Fruit fly (Drosophila melanogaster) whole organism, embryonic: ENCODE measurements around the gene Amacr.
A peak's percentile ranks its signal among the peaks of the same experiment; 100 is the strongest.

Experiments used
- Ada2b ChIP-seq: fragments of 200-800 bp; sonication (Bioruptor generic); IDR thresholded peaks from 2 replicates; pipeline ENCODE4 v1.3.6; 2022; ENCODE audit warnings: missing biosample characterization, missing genetic modification characterization
- B-H1 ChIP-seq: fragments of 200-800 bp; sonication (Bioruptor generic); IDR thresholded peaks from 3 replicates; pipeline ENCODE4 v1.3.6; 2022; ENCODE audit warnings: missing biosample characterization, missing genetic modification characterization
- CG1024 ChIP-seq: fragments of 200-800 bp; sonication (Bioruptor generic); IDR thresholded peaks from 2 replicates; pipeline ENCODE4 v1.3.6; 2022; ENCODE audit warnings: missing biosample characterization, missing genetic modification characterization
- CG10431 ChIP-seq: fragments of 200-800 bp; sonication (Bioruptor generic); optimal IDR thresholded peaks from 3 replicates; lab custom pipeline; 2018; ENCODE audit warnings: missing biosample characterization, mild to moderate bottlenecking, missing genetic modification characterization
- CG11560 ChIP-seq: fragments of 200-800 bp; sonication (Bioruptor generic); IDR thresholded peaks from 3 replicates; pipeline ENCODE4 v1.3.6; 2022; ENCODE audit warnings: missing biosample characterization, missing genetic modification characterization
- CG11723 ChIP-seq: fragments of 200-800 bp; sonication (Bioruptor generic); optimal IDR thresholded peaks from 2 replicates; lab custom pipeline; 2017; ENCODE audit warnings: missing biosample characterization, mild to moderate bottlenecking, missing genetic modification characterization
- CG12942 ChIP-seq: fragments of 200-800 bp; sonication (Bioruptor generic); optimal IDR thresholded peaks from 3 replicates; lab custom pipeline; 2016; ENCODE audit warnings: missing biosample characterization, missing genetic modification characterization
- CG14860 ChIP-seq: fragments of 200-800 bp; sonication (Bioruptor generic); IDR thresholded peaks from 3 replicates; pipeline ENCODE4 v1.3.6; 2022; ENCODE audit warnings: missing biosample characterization, missing genetic modification characterization; ENCODE audit not compliant: partially characterized antibody
- CG15696 ChIP-seq: fragments of 200-800 bp; sonication (Bioruptor generic); optimal IDR thresholded peaks from 2 replicates; lab custom pipeline; 2019; ENCODE audit warnings: missing biosample characterization, mild to moderate bottlenecking, missing genetic modification characterization, moderate library complexity
- CG18262 ChIP-seq: fragments of 200-800 bp; optimal IDR thresholded peaks from 3 replicates; lab custom pipeline; 2019; ENCODE audit warnings: missing biosample characterization, mild to moderate bottlenecking, missing genetic modification characterization, moderate library complexity
- CG2129 ChIP-seq: fragments of 200-800 bp; sonication (Bioruptor generic); IDR thresholded peaks from 2 replicates; pipeline ENCODE4 v1.3.6; 2022; ENCODE audit warnings: missing biosample characterization, missing genetic modification characterization; ENCODE audit not compliant: partially characterized antibody
- CG3163 ChIP-seq: fragments of 200-800 bp; sonication (Bioruptor generic); optimal IDR thresholded peaks from 3 replicates; lab custom pipeline; 2016; ENCODE audit warnings: missing biosample characterization, missing genetic modification characterization
- CG4854 ChIP-seq: fragments of 200-800 bp; sonication (Bioruptor generic); optimal IDR thresholded peaks from 2 replicates; lab custom pipeline; 2016; ENCODE audit warnings: missing biosample characterization, missing genetic modification characterization, inconsistent platforms
- CG7372 ChIP-seq: fragments of 200-800 bp; sonication (Bioruptor generic); IDR thresholded peaks from 2 replicates; pipeline ENCODE4 v1.3.6; 2022; ENCODE audit warnings: missing biosample characterization, missing genetic modification characterization
- Dad ChIP-seq: fragments of 200-800 bp; sonication (Bioruptor generic); optimal IDR thresholded peaks from 3 replicates; lab custom pipeline; 2016; ENCODE audit warnings: missing biosample characterization, missing genetic modification characterization
- Fer1 ChIP-seq: fragments of 200-800 bp; sonication (Bioruptor generic); optimal IDR thresholded peaks from 2 replicates; lab custom pipeline; 2017; ENCODE audit warnings: missing biosample characterization, mild to moderate bottlenecking, missing genetic modification characterization
- HLHmδ ChIP-seq: fragments of 200-800 bp; sonication (Bioruptor generic); optimal IDR thresholded peaks from 2 replicates; lab custom pipeline; 2018; ENCODE audit warnings: missing biosample characterization, mild to moderate bottlenecking, missing genetic modification characterization, moderate library complexity
- Hey ChIP-seq: fragments of 200-800 bp; sonication (Bioruptor generic); optimal IDR thresholded peaks from 3 replicates; lab custom pipeline; 2018; ENCODE audit warnings: missing biosample characterization, mild to moderate bottlenecking, missing genetic modification characterization
- Hr78 ChIP-seq, 2 experiments: fragments of 200-800 bp in 1 of 2; fragments of >200 bp in 1 of 2; sonication (Bioruptor generic) in 1 of 2; optimal IDR thresholded peaks; 2 replicates each; lab custom pipeline; 2017 to 2019; ENCODE audit warnings: missing biosample characterization in 2 of 2, missing genetic modification characterization in 2 of 2, mild to moderate bottlenecking in 1 of 2, moderate library complexity in 1 of 2
- Hsf ChIP-seq: fragments of 200-800 bp; sonication (Bioruptor generic); optimal IDR thresholded peaks from 3 replicates; lab custom pipeline; 2016; ENCODE audit warnings: missing biosample characterization, missing genetic modification characterization
- Lpt ChIP-seq: fragments of >200 bp; optimal IDR thresholded peaks from 2 replicates; lab custom pipeline; 2018; ENCODE audit warnings: missing biosample characterization, missing genetic modification characterization
- Med ChIP-seq: fragments of 200-800 bp; sonication (Bioruptor generic); peaks from one replicate; lab custom pipeline; 2016; ENCODE audit warnings: missing biosample characterization, missing genetic modification characterization, mild to moderate bottlenecking, inconsistent platforms, moderate library complexity
- NC2α ChIP-seq: fragments of 200-800 bp; sonication (Bioruptor generic); optimal IDR thresholded peaks from 2 replicates; lab custom pipeline; 2016; ENCODE audit warnings: missing biosample characterization, missing genetic modification characterization
- Nf-YC ChIP-seq: fragments of 200-800 bp; optimal IDR thresholded peaks from 3 replicates; lab custom pipeline; 2019; ENCODE audit warnings: missing biosample characterization, mild to moderate bottlenecking, missing genetic modification characterization, moderate library complexity
- Pdp1 ChIP-seq, 2 experiments: fragments of 200-800 bp; sonication (Bioruptor generic); optimal IDR thresholded peaks; 3 replicates each; lab custom pipeline; 2016; ENCODE audit warnings: missing biosample characterization in 2 of 2, missing genetic modification characterization in 2 of 2, mild to moderate bottlenecking in 1 of 2, moderate library complexity in 1 of 2
- Xbp1 ChIP-seq: fragments of 200-800 bp; sonication (Bioruptor generic); optimal IDR thresholded peaks from 3 replicates; lab custom pipeline; 2016; ENCODE audit warnings: missing biosample characterization, mild to moderate bottlenecking, missing genetic modification characterization
- az2 ChIP-seq: fragments of 200-800 bp; sonication (Bioruptor generic); optimal IDR thresholded peaks from 3 replicates; lab custom pipeline; 2016; ENCODE audit warnings: missing biosample characterization, missing genetic modification characterization
- ci ChIP-seq: fragments of 200-800 bp; sonication (Bioruptor generic); IDR thresholded peaks from 3 replicates; pipeline ENCODE4 v1.3.6; 2022; ENCODE audit warnings: missing biosample characterization, missing genetic modification characterization
- da ChIP-seq: fragments of 200-800 bp; sonication (Bioruptor generic); optimal IDR thresholded peaks from 2 replicates; lab custom pipeline; 2016; ENCODE audit warnings: missing biosample characterization, missing genetic modification characterization
- dimm ChIP-seq: fragments of 200-800 bp; sonication (Bioruptor generic); IDR thresholded peaks from 2 replicates; pipeline ENCODE4 v1.3.6; 2022; ENCODE audit warnings: missing biosample characterization, missing genetic modification characterization
- en ChIP-seq: fragments of 200-800 bp; sonication (Bioruptor generic); optimal IDR thresholded peaks from 2 replicates; lab custom pipeline; 2016; ENCODE audit warnings: missing biosample characterization, missing genetic modification characterization
- fd102C ChIP-seq: fragments of 200-800 bp; sonication (Bioruptor generic); optimal IDR thresholded peaks from 2 replicates; lab custom pipeline; 2018; ENCODE audit warnings: missing biosample characterization, mild to moderate bottlenecking, missing genetic modification characterization, moderate library complexity
- gro ChIP-seq: fragments of 200-800 bp; sonication (Bioruptor generic); optimal IDR thresholded peaks from 2 replicates; lab custom pipeline; 2016; ENCODE audit warnings: missing biosample characterization, missing genetic modification characterization
- gsb ChIP-seq: fragments of 200-800 bp; sonication (Bioruptor generic); IDR thresholded peaks from 2 replicates; pipeline ENCODE4 v1.3.6; 2022; ENCODE audit warnings: missing biosample characterization, missing genetic modification characterization
- hkb ChIP-seq, 2 experiments: fragments of 200-800 bp in 1 of 2; fragments of >200 bp in 1 of 2; sonication (Bioruptor generic) in 1 of 2; IDR thresholded peaks in 1 of 2; optimal IDR thresholded peaks in 1 of 2; 2 replicates each; pipeline versions ENCODE4 v1.3.6 to Lab custom; 2017 to 2022; ENCODE audit warnings: missing biosample characterization in 1 of 2, missing genetic modification characterization in 1 of 2
- jigr1 ChIP-seq: fragments of 200-800 bp; sonication (Bioruptor generic); IDR thresholded peaks from 3 replicates; pipeline ENCODE4 v1.3.6; 2022; ENCODE audit warnings: missing biosample characterization, missing genetic modification characterization
- lola ChIP-seq, 3 experiments: fragments of >200 bp in 2 of 3; fragments of 200-800 bp in 1 of 3; sonication (Bioruptor generic) in 1 of 3; optimal IDR thresholded peaks; 2 replicates each; lab custom pipeline; 2017 to 2019; ENCODE audit warnings: missing biosample characterization in 3 of 3, missing genetic modification characterization in 3 of 3, mild to moderate bottlenecking in 1 of 3, moderate library complexity in 1 of 3
- nom ChIP-seq: fragments of 200-800 bp; sonication (Bioruptor generic); optimal IDR thresholded peaks from 2 replicates; lab custom pipeline; 2017; ENCODE audit warnings: missing biosample characterization, missing genetic modification characterization, mild to moderate bottlenecking, moderate library complexity, missing genetic modification reagents
- ro ChIP-seq: fragments of 200-800 bp; sonication (Bioruptor generic); IDR thresholded peaks from 2 replicates; pipeline ENCODE4 v1.3.6; 2022; ENCODE audit warnings: missing biosample characterization, missing genetic modification characterization
- sens ChIP-seq: fragments of 200-800 bp; sonication (Bioruptor generic); peaks from one replicate; lab custom pipeline; 2016; ENCODE audit warnings: missing biosample characterization, missing genetic modification characterization
- sob ChIP-seq: fragments of 200-800 bp; sonication (Bioruptor generic); IDR thresholded peaks from 2 replicates; pipeline ENCODE4 v1.3.6; 2022; ENCODE audit warnings: missing biosample characterization, missing genetic modification characterization
- sr ChIP-seq: fragments of 200-800 bp; sonication (Bioruptor generic); IDR thresholded peaks from 3 replicates; pipeline ENCODE4 v1.3.6; 2022; ENCODE audit warnings: missing biosample characterization, missing genetic modification characterization
- stwl ChIP-seq: fragments of 200-800 bp; sonication (Bioruptor generic); optimal IDR thresholded peaks from 3 replicates; lab custom pipeline; 2018; ENCODE audit warnings: missing biosample characterization, mild to moderate bottlenecking, missing genetic modification characterization, moderate library complexity
- tap ChIP-seq: fragments of 200-800 bp; optimal IDR thresholded peaks from 3 replicates; lab custom pipeline; 2019; ENCODE audit warnings: missing biosample characterization, mild to moderate bottlenecking, missing genetic modification characterization, moderate library complexity
- toy ChIP-seq: fragments of 200-800 bp; sonication (Bioruptor generic); IDR thresholded peaks from 2 replicates; pipeline ENCODE4 v1.3.6; 2022; ENCODE audit warnings: missing biosample characterization, missing genetic modification characterization
- trh ChIP-seq: fragments of 200-800 bp; sonication (Bioruptor generic); optimal IDR thresholded peaks from 2 replicates; lab custom pipeline; 2016; ENCODE audit warnings: missing biosample characterization, missing genetic modification characterization
- wdn ChIP-seq: fragments of 200-800 bp; sonication (Bioruptor generic); IDR thresholded peaks from 2 replicates; pipeline ENCODE4 v1.3.6; 2022; ENCODE audit warnings: missing biosample characterization, missing genetic modification characterization
- zen2 ChIP-seq: fragments of 200-800 bp; sonication (Bioruptor generic); IDR thresholded peaks from 3 replicates; pipeline ENCODE4 v1.3.6; 2022; ENCODE audit warnings: missing biosample characterization, missing genetic modification characterization; ENCODE audit not compliant: partially characterized antibody

Amacr gene

dm6 chr2L:20788050-20788449, 35.9 kb upstream of the Amacr start:
- TF ChIP-seq sens: peak; percentile 28
- TF ChIP-seq CG4854 (GFP tag; lab: Kevin White, UChicago): no peak
- TF ChIP-seq, all 482 proteins: peak for 1

dm6 chr2L:20787271-20787791, 35.2 kb upstream of the Amacr start, which contains the start of gene Pomp:
Pomp (plus strand) TSS chr2L:20787656.
- TF ChIP-seq nom (GFP tag; lab: Kevin White, UChicago) (no peak), hkb (optimal IDR thresholded peaks at IDR 0.05; lab: Kevin White, UChicago) (no peak), hkb (GFP tag; IDR thresholded peaks at IDR 0.05; lab: Robert Waterston, UW) (peak; percentile 88), CG14860 (no peak), Hr78 (GFP tag; optimal IDR thresholded peaks at IDR 0.05; lab: Kevin White, UChicago) (peak in 1 of 2 experiments; percentile 72), tap (tag; lab: Kevin White, UChicago) (peak; percentile 85), HLHmδ (no peak), CG12942 (GFP tag; lab: Kevin White, UChicago) (peak; percentile 73), stwl (tag; lab: Kevin White, UChicago) (peak; percentile 92), toy (peak; percentile 57; the same call in 1 of the 2 replicates), Pdp1 (GFP tag; optimal IDR thresholded peaks at IDR 0.05; lab: Kevin White, UChicago) (peak; percentile 58 to 64), NC2α (no peak), zen2 (peak; percentile 26; the same call in 1 of the 3 replicates), B-H1 (GFP tag; lab: Robert Waterston, UW) (peak; percentile 81), az2 (GFP tag; lab: Kevin White, UChicago) (peak; percentile 85), ro (GFP tag; lab: Robert Waterston, UW) (peak; percentile 66), gsb (GFP tag; lab: Robert Waterston, UW) (peak; percentile 69), sob (GFP tag; lab: Robert Waterston, UW) (peak; percentile 94), CG3163 (GFP tag; lab: Kevin White, UChicago) (no peak), Hey (tag; lab: Kevin White, UChicago) (no peak), Dad (GFP tag; lab: Kevin White, UChicago) (peak; percentile 25), trh (GFP tag; lab: Kevin White, UChicago) (peak; percentile 39), Nf-YC (tag; lab: Kevin White, UChicago) (peak; percentile 53), gro (peak; percentile 68), dimm (peak; percentile 70; the same call in 1 of the 2 replicates), CG7372 (peak; percentile 84), Lpt (GFP tag; lab: Kevin White, UChicago) (no peak), CG11723 (GFP tag; lab: Kevin White, UChicago) (peak; percentile 44), CG10431 (GFP tag; lab: Kevin White, UChicago) (no peak), CG1024 (peak; percentile 64), ci (peak; percentile 93), CG11560 (peak; percentile 100), Med (peak; percentile 90), jigr1 (GFP tag; lab: Robert Waterston, UW) (no peak; the same call in 2 of the 3 replicates), sr (GFP tag; lab: Robert Waterston, UW) (peak; percentile 56; the same call in 2 of the 3 replicates), fd102C (GFP tag; lab: Kevin White, UChicago) (no peak), lola (GFP tag; optimal IDR thresholded peaks at IDR 0.05; lab: Kevin White, UChicago) (peak in 1 of 3 experiments; percentile 70), da (GFP tag; lab: Kevin White, UChicago) (no peak), en (peak; percentile 9), Fer1 (peak; percentile 86), CG15696 (tag; lab: Kevin White, UChicago) (peak; percentile 68), CG18262 (peak; percentile 90), CG2129 (peak; percentile 15; the same call in 1 of the 2 replicates), Hsf (GFP tag; lab: Kevin White, UChicago) (peak; percentile 77), wdn (GFP tag; lab: Robert Waterston, UW) (peak; percentile 67), Xbp1 (GFP tag; lab: Kevin White, UChicago) (peak; percentile 87), Ada2b (peak; percentile 80)
